Worm (Caenorhabditis elegans) whole organism, young adult: ENCODE data around the gene Y50D7A.8.

Experiments
- B0019.2 ChIP-seq: fragments of 200-800 bp; sonication (Bioruptor generic); conservative IDR thresholded peaks from 2 replicates; pipeline ENCODE4 v1.3.6; 2022; ENCODE audit warnings: missing genetic modification reagents, missing genetic modification characterization, missing compliant biosample characterization
- B0261.1 ChIP-seq: sonication (generic microtip); optimal IDR thresholded peaks from 2 replicates; lab custom pipeline; 2016; ENCODE audit warnings: mild to moderate bottlenecking, missing genetic modification characterization, moderate library complexity, missing compliant biosample characterization
- B0336.3 ChIP-seq: fragments of 200-800 bp; sonication (Bioruptor generic); IDR thresholded peaks from 2 replicates; pipeline ENCODE4 v1.3.6; 2022; ENCODE audit warnings: missing genetic modification characterization, missing compliant biosample characterization
- F39B2.1 ChIP-seq: fragments of 200-800 bp; sonication (Bioruptor generic); IDR thresholded peaks from 2 replicates; pipeline ENCODE4 v1.3.6; 2022; ENCODE audit warnings: missing genetic modification reagents, missing genetic modification characterization, missing compliant biosample characterization
- F55B11.4 ChIP-seq: sonication (generic microtip); optimal IDR thresholded peaks from 2 replicates; lab custom pipeline; 2016; ENCODE audit warnings: missing compliant biosample characterization, missing genetic modification characterization, borderline replicate concordance; ENCODE audit not compliant: insufficient read depth
- K12H6.12 ChIP-seq: fragments of 200-800 bp; sonication (Bioruptor generic); optimal IDR thresholded peaks from 2 replicates; lab custom pipeline; 2018; ENCODE audit warnings: mild to moderate bottlenecking, missing genetic modification characterization, missing compliant biosample characterization
- Y53G8AR.9 ChIP-seq: fragments of 200-800 bp; sonication (Bioruptor generic); conservative IDR thresholded peaks from 2 replicates; pipeline ENCODE4 v1.3.6; 2022; ENCODE audit warnings: missing genetic modification reagents, missing genetic modification characterization, missing compliant biosample characterization
- Y95B8A.8 ChIP-seq: fragments of 200-800 bp; sonication (Bioruptor generic); IDR thresholded peaks from 2 replicates; pipeline ENCODE4 v1.3.6; 2022; ENCODE audit warnings: missing genetic modification reagents, missing genetic modification characterization, missing compliant biosample characterization
- ZK185.1 ChIP-seq: sonication (generic microtip); optimal IDR thresholded peaks from 2 replicates; lab custom pipeline; 2016; ENCODE audit warnings: mild to moderate bottlenecking, missing genetic modification characterization, missing compliant biosample characterization; ENCODE audit not compliant: poor library complexity, severe bottlenecking
- akir-1 ChIP-seq: fragments of 200-800 bp; sonication (Bioruptor generic); optimal IDR thresholded peaks from 2 replicates; lab custom pipeline; 2018; ENCODE audit warnings: mild to moderate bottlenecking, missing genetic modification characterization, moderate library complexity, missing compliant biosample characterization
- aptf-3 ChIP-seq: fragments of 200-800 bp; sonication (Bioruptor generic); IDR thresholded peaks from 2 replicates; pipeline ENCODE4 v1.3.6; 2022; ENCODE audit warnings: missing genetic modification characterization, missing compliant biosample characterization
- athp-1 ChIP-seq: sonication (generic microtip); optimal IDR thresholded peaks from 2 replicates; lab custom pipeline; 2017; ENCODE audit warnings: mild to moderate bottlenecking, missing genetic modification characterization, missing compliant biosample characterization
- attf-6 ChIP-seq: fragments of 200-800 bp; sonication (Bioruptor generic); IDR thresholded peaks from 2 replicates; pipeline ENCODE4 v1.3.6; 2022; ENCODE audit warnings: missing genetic modification reagents, missing genetic modification characterization, missing compliant biosample characterization
- ccch-3 ChIP-seq: fragments of 200-800 bp; sonication (Bioruptor generic); optimal IDR thresholded peaks from 2 replicates; lab custom pipeline; 2018; ENCODE audit warnings: mild to moderate bottlenecking, missing genetic modification characterization, missing compliant biosample characterization
- cebp-2 ChIP-seq: fragments of 200-800 bp; sonication (Bioruptor generic); IDR thresholded peaks from 2 replicates; pipeline ENCODE4 v1.3.6; 2022; ENCODE audit warnings: missing genetic modification characterization, missing compliant biosample characterization
- ceh-40 ChIP-seq: fragments of 200-800 bp; sonication (Bioruptor generic); IDR thresholded peaks from 2 replicates; pipeline ENCODE4 v1.3.6; 2022; ENCODE audit warnings: missing genetic modification characterization, missing compliant biosample characterization
- ceh-58 ChIP-seq: fragments of 200-800 bp; sonication (Bioruptor generic); IDR thresholded peaks from 2 replicates; pipeline ENCODE4 v1.3.6; 2022; ENCODE audit warnings: missing genetic modification characterization, missing compliant biosample characterization
- ceh-79 ChIP-seq: sonication (generic microtip); optimal IDR thresholded peaks from 2 replicates; lab custom pipeline; 2017; ENCODE audit warnings: mild to moderate bottlenecking, missing genetic modification characterization, missing compliant biosample characterization
- die-1 ChIP-seq: sonication (generic microtip); optimal IDR thresholded peaks from 2 replicates; lab custom pipeline; 2016; ENCODE audit warnings: missing genotype, mild to moderate bottlenecking, missing genetic modification characterization, missing compliant biosample characterization
- dox-1 ChIP-seq: fragments of 200-800 bp; sonication (Bioruptor generic); IDR thresholded peaks from 2 replicates; pipeline ENCODE4 v1.3.6; 2022; ENCODE audit warnings: missing genetic modification reagents, missing genetic modification characterization, missing compliant biosample characterization
- dpl-1 ChIP-seq: fragments of 150-350 bp; optimal IDR thresholded peaks from 2 replicates; lab custom pipeline; 2014; ENCODE audit warnings: missing biosample characterization, missing genetic modification reagents, missing genetic modification characterization
- egrh-3 ChIP-seq: fragments of 200-800 bp; sonication (Bioruptor generic); IDR thresholded peaks from 2 replicates; pipeline ENCODE4 v1.3.6; 2022; ENCODE audit warnings: missing genetic modification reagents, missing genetic modification characterization, missing compliant biosample characterization
- ets-4 ChIP-seq: fragments of 200-800 bp; sonication (Bioruptor generic); optimal IDR thresholded peaks from 2 replicates; lab custom pipeline; 2018; ENCODE audit warnings: mild to moderate bottlenecking, missing genetic modification characterization, missing compliant biosample characterization
- fkh-3 ChIP-seq: sonication (generic microtip); optimal IDR thresholded peaks from 2 replicates; lab custom pipeline; 2016; ENCODE audit warnings: mild to moderate bottlenecking, missing genetic modification characterization, missing compliant biosample characterization
- him-1 ChIP-seq: sonication (generic microtip); optimal IDR thresholded peaks from 2 replicates; lab custom pipeline; 2016; ENCODE audit warnings: missing genotype, missing genetic modification reagents, missing genetic modification characterization, missing compliant biosample characterization
- hsf-1 ChIP-seq: fragments of 200-800 bp; sonication (Bioruptor generic); IDR thresholded peaks from 2 replicates; pipeline ENCODE4 v1.3.6; 2022; ENCODE audit warnings: missing genetic modification reagents, missing genetic modification characterization, missing compliant biosample characterization
- let-526 ChIP-seq: fragments of 200-800 bp; sonication (Bioruptor generic); IDR thresholded peaks from 2 replicates; pipeline ENCODE4 v1.3.6; 2022; ENCODE audit warnings: missing genetic modification reagents, missing genetic modification characterization, missing compliant biosample characterization
- lin-26 ChIP-seq: fragments of 200-800 bp; sonication (Bioruptor generic); IDR thresholded peaks from 2 replicates; pipeline ENCODE4 v1.3.6; 2022; ENCODE audit warnings: missing genetic modification reagents, missing genetic modification characterization, missing compliant biosample characterization
- madf-6 ChIP-seq: fragments of 200-800 bp; sonication (Bioruptor generic); IDR thresholded peaks from 2 replicates; pipeline ENCODE4 v1.3.6; 2022; ENCODE audit warnings: missing genetic modification reagents, missing genetic modification characterization, missing compliant biosample characterization
- madf-8 ChIP-seq: fragments of 200-800 bp; sonication (Bioruptor generic); conservative IDR thresholded peaks from 2 replicates; pipeline ENCODE4 v1.3.6; 2022; ENCODE audit warnings: missing genetic modification reagents, missing genetic modification characterization, missing compliant biosample characterization
- mcd-1 ChIP-seq: fragments of 200-800 bp; sonication (Bioruptor generic); IDR thresholded peaks from 2 replicates; pipeline ENCODE4 v1.3.6; 2022; ENCODE audit warnings: missing genetic modification reagents, missing genetic modification characterization, missing compliant biosample characterization
- mel-28 ChIP-seq: sonication (generic microtip); optimal IDR thresholded peaks from 2 replicates; lab custom pipeline; 2016; ENCODE audit warnings: borderline replicate concordance, mild to moderate bottlenecking, missing genetic modification characterization, missing compliant biosample characterization
- nfya-2 ChIP-seq: fragments of 200-800 bp; sonication (Bioruptor generic); IDR thresholded peaks from 2 replicates; pipeline ENCODE4 v1.3.6; 2022; ENCODE audit warnings: missing genetic modification reagents, missing genetic modification characterization, missing compliant biosample characterization
- nhr-80 ChIP-seq: sonication (generic microtip); optimal IDR thresholded peaks from 2 replicates; lab custom pipeline; 2016; ENCODE audit warnings: missing genetic modification characterization, missing compliant biosample characterization
- pbrm-1 ChIP-seq: fragments of 200-800 bp; sonication (Bioruptor generic); IDR thresholded peaks from 2 replicates; pipeline ENCODE4 v1.3.6; 2022; ENCODE audit warnings: missing genetic modification reagents, missing genetic modification characterization, missing compliant biosample characterization
- repo-1 ChIP-seq: sonication (generic microtip); optimal IDR thresholded peaks from 2 replicates; lab custom pipeline; 2017; ENCODE audit warnings: mild to moderate bottlenecking, missing genetic modification characterization, missing compliant biosample characterization
- snpc-1.3 ChIP-seq: sonication (generic microtip); optimal IDR thresholded peaks from 2 replicates; lab custom pipeline; 2017; ENCODE audit warnings: missing genetic modification characterization, mild to moderate bottlenecking, missing compliant biosample characterization, antibody characterized with exemption, moderate library complexity, missing genotype, missing genetic modification reagents; ENCODE audit not compliant: insufficient read depth
- snpc-4 ChIP-seq, 5 experiments: fragments of 150-350 bp in 1 of 5; sonication (generic microtip) in 4 of 5; optimal IDR thresholded peaks; 2 replicates each; lab custom pipeline; 2014 to 2018; ENCODE audit warnings: missing genetic modification characterization in 5 of 5, missing biosample characterization in 3 of 5, antibody characterized with exemption in 2 of 5, mild to moderate bottlenecking in 2 of 5, missing compliant biosample characterization in 2 of 5, missing genotype in 2 of 5, moderate library complexity in 2 of 5, missing genetic modification reagents in 1 of 5
- sptf-2 ChIP-seq: fragments of 200-800 bp; sonication (Bioruptor generic); optimal IDR thresholded peaks from 2 replicates; lab custom pipeline; 2018; ENCODE audit warnings: mild to moderate bottlenecking, missing genetic modification characterization, missing compliant biosample characterization
- tbp1 ChIP-seq: fragments of 200-800 bp; sonication (Bioruptor generic); optimal IDR thresholded peaks from 2 replicates; lab custom pipeline; 2018; ENCODE audit warnings: mild to moderate bottlenecking, missing genetic modification characterization, missing compliant biosample characterization
- tbx-9 ChIP-seq: sonication (generic microtip); optimal IDR thresholded peaks from 2 replicates; lab custom pipeline; 2016; ENCODE audit warnings: borderline replicate concordance, missing genetic modification characterization, inconsistent platforms, missing compliant biosample characterization
- unc-62 ChIP-seq: fragments of 150-350 bp; optimal IDR thresholded peaks from 2 replicates; lab custom pipeline; 2014; ENCODE audit warnings: missing biosample characterization, missing genetic modification reagents, missing genetic modification characterization
- zfh-2 ChIP-seq: fragments of 200-800 bp; sonication (Bioruptor generic); conservative IDR thresholded peaks from 2 replicates; pipeline ENCODE4 v1.3.6; 2022; ENCODE audit warnings: missing genetic modification reagents, missing genetic modification characterization, missing compliant biosample characterization
- ztf-18 ChIP-seq: sonication (generic microtip); optimal IDR thresholded peaks from 2 replicates; lab custom pipeline; 2016; ENCODE audit warnings: missing genotype, mild to moderate bottlenecking, missing genetic modification characterization, missing compliant biosample characterization
- ztf-22 ChIP-seq: fragments of 200-800 bp; sonication (Bioruptor generic); optimal IDR thresholded peaks from 2 replicates; lab custom pipeline; 2018; ENCODE audit warnings: mild to moderate bottlenecking, missing genetic modification characterization, moderate library complexity, missing compliant biosample characterization
- ztf-28 ChIP-seq: fragments of 200-800 bp; sonication (Bioruptor generic); IDR thresholded peaks from 2 replicates; pipeline ENCODE4 v1.3.6; 2022; ENCODE audit warnings: missing genetic modification reagents, missing genetic modification characterization, missing compliant biosample characterization
- ztf-6 ChIP-seq: fragments of 200-800 bp; sonication (Bioruptor generic); IDR thresholded peaks from 2 replicates; pipeline ENCODE4 v1.3.6; 2022; ENCODE audit warnings: missing genetic modification reagents, missing genetic modification characterization, missing compliant biosample characterization

Gene Y50D7A.8

DNA sequence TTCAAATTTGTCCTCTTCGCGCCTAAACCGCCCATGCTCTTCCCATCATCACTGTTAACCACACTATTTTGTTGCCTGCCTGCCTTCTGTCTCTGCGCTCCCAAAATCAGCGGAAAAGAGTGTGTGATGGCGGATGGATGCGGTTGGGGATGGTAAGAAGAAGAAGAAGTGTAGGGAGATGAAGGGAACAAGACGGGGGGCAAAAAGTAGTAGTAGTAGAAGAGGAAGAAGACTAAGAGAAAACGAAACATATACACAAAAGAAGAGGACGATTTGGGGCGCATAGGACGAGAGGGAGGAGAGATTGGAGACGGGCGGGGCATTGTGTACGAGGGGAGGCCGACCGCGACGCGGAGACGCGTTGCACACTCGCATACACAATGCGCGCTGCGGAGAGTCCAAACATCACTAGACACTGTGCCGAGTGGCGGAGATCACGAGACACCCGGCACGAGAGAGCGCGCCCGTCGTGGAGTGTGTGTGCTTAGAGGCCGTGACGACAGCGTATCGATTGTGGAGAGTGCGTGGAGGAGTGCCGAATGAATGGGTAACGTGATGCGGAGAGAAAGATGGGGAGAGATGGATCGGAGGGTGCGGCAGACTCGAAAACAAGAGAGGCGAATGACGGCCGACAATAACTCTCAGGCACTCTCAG lies 6.6 kb upstream of the Y50D7A.8 start (continued):
- TF ChIP-seq ZK185.1 (tag; lab: Kevin White, UChicago) (peak; percentile 86), F55B11.4 (tag; lab: Kevin White, UChicago) (no peak), ztf-22 (GFP tag; lab: Kevin White, UChicago) (peak; percentile 89), Y53G8AR.9 (GFP tag; lab: Robert Waterston, UW) (peak; percentile 89; the same call in 1 of the 2 replicates), die-1 (tag; lab: Kevin White, UChicago) (peak; percentile 72), snpc-1.3 (tag; lab: Kevin White, UChicago) (no peak), F39B2.1 (GFP tag; lab: Robert Waterston, UW) (no peak), ztf-28 (GFP tag; lab: Robert Waterston, UW) (no peak), tbx-9 (tag; lab: Kevin White, UChicago) (no peak), B0019.2 (GFP tag; lab: Robert Waterston, UW) (no peak), dpl-1 (GFP tag; lab: Kevin White, UChicago) (no peak), tbp1 (peak; percentile 68), ceh-40 (GFP tag; lab: Robert Waterston, UW) (no peak), snpc-4 (GFP tag; optimal IDR thresholded peaks at IDR 0.05; lab: Kevin White, UChicago) (no peak), snpc-4 (tag; optimal IDR thresholded peaks at IDR 0.05; lab: Kevin White, UChicago) (peak; percentile 13 to 81 (median 61)), B0336.3 (peak; percentile 98), madf-6 (GFP tag; lab: Robert Waterston, UW) (no peak), ztf-6 (peak; percentile 31; the same call in 1 of the 2 replicates), mcd-1 (GFP tag; lab: Robert Waterston, UW) (peak; percentile 88), him-1 (no peak), unc-62 (GFP tag; lab: Kevin White, UChicago) (no peak), mel-28 (peak; percentile 86), zfh-2 (peak; percentile 100), attf-6 (GFP tag; lab: Robert Waterston, UW) (no peak), Y95B8A.8 (GFP tag; lab: Robert Waterston, UW) (peak; percentile 44; the same call in 1 of the 2 replicates), fkh-3 (tag; lab: Kevin White, UChicago) (no peak), cebp-2 (GFP tag; lab: Robert Waterston, UW) (0 out of 2 replicates have a peak, but pooled peaks have one; percentile 53), sptf-2 (GFP tag; lab: Kevin White, UChicago) (no peak), K12H6.12 (tag; lab: Kevin White, UChicago) (peak; percentile 97), repo-1 (tag; lab: Kevin White, UChicago) (peak; percentile 81), aptf-3 (no peak), nfya-2 (no peak), hsf-1 (GFP tag; lab: Robert Waterston, UW) (no peak), akir-1 (peak; percentile 93), let-526 (GFP tag; lab: Robert Waterston, UW) (peak; percentile 48; the same call in 1 of the 2 replicates), madf-8 (no peak), ztf-18 (peak; percentile 75), athp-1 (tag; lab: Kevin White, UChicago) (peak; percentile 84), nhr-80 (tag; lab: Kevin White, UChicago) (peak; percentile 100), pbrm-1 (GFP tag; lab: Robert Waterston, UW) (peak; percentile 84), ceh-79 (peak; percentile 78), egrh-3 (GFP tag; lab: Robert Waterston, UW) (peak; percentile 93), B0261.1 (peak; percentile 7), dox-1 (GFP tag; lab: Robert Waterston, UW) (peak; percentile 95), ets-4 (GFP tag; lab: Kevin White, UChicago) (peak; percentile 95), ceh-58 (no peak), ccch-3 (no peak), lin-26 (GFP tag; lab: Robert Waterston, UW) (peak; percentile 64)
